Worm (Caenorhabditis elegans) whole organism, L3 larva: ENCODE measurements around the gene F49C5.12.

Source experiments
- ZK546.5 ChIP-seq: sonication (generic microtip); optimal IDR thresholded peaks from 2 replicates; lab custom pipeline; 2017; ENCODE audit warnings: missing biosample characterization, missing genetic modification characterization
- aly-2 ChIP-seq: fragments of 150-350 bp; optimal IDR thresholded peaks from 2 replicates; lab custom pipeline; 2014; ENCODE audit warnings: missing biosample characterization, missing genetic modification characterization
- ceh-82 ChIP-seq: fragments of 150-350 bp; optimal IDR thresholded peaks from 2 replicates; lab custom pipeline; 2014; ENCODE audit warnings: missing biosample characterization, missing genetic modification characterization
- ceh-9 ChIP-seq: sonication (generic microtip); optimal IDR thresholded peaks from 2 replicates; lab custom pipeline; 2018; ENCODE audit warnings: missing biosample characterization, missing genetic modification characterization
- daf-12 ChIP-seq: fragments of 150-350 bp; optimal IDR thresholded peaks from 2 replicates; lab custom pipeline; 2014; ENCODE audit warnings: missing biosample characterization, missing genetic modification reagents, missing genetic modification characterization
- egl-27 ChIP-seq: sonication (generic microtip); optimal IDR thresholded peaks from 4 replicates; lab custom pipeline; 2017; ENCODE audit warnings: missing biosample characterization, missing genetic modification reagents, missing genetic modification characterization
- egl-5 ChIP-seq: fragments of 150-350 bp; optimal IDR thresholded peaks from 2 replicates; lab custom pipeline; 2017; ENCODE audit warnings: missing biosample characterization, missing genetic modification reagents, missing genetic modification characterization, inconsistent platforms
- elt-1 ChIP-seq: fragments of 150-350 bp; optimal IDR thresholded peaks from 2 replicates; lab custom pipeline; 2014; ENCODE audit warnings: missing biosample characterization, missing genetic modification characterization
- elt-2 ChIP-seq: sonication (generic microtip); optimal IDR thresholded peaks from 2 replicates; lab custom pipeline; 2016; ENCODE audit warnings: missing genetic modification reagents, mild to moderate bottlenecking, missing genetic modification characterization, missing compliant biosample characterization
- fkh-10 ChIP-seq: sonication (generic microtip); optimal IDR thresholded peaks from 2 replicates; lab custom pipeline; 2017; ENCODE audit warnings: missing biosample characterization, missing genetic modification reagents, missing genetic modification characterization
- fkh-2 ChIP-seq: fragments of 150-350 bp; optimal IDR thresholded peaks from 2 replicates; lab custom pipeline; 2014; ENCODE audit warnings: missing biosample characterization, missing genetic modification reagents, missing genetic modification characterization
- fos-1 ChIP-seq: fragments of 150-350 bp; optimal IDR thresholded peaks from 2 replicates; lab custom pipeline; 2014; ENCODE audit warnings: missing biosample characterization, missing genetic modification characterization
- hmg-11 ChIP-seq: sonication (generic microtip); optimal IDR thresholded peaks from 2 replicates; lab custom pipeline; 2016; ENCODE audit warnings: missing genetic modification characterization, missing compliant biosample characterization
- lin-15B ChIP-seq: fragments of 150-350 bp; optimal IDR thresholded peaks from 2 replicates; lab custom pipeline; 2014; ENCODE audit warnings: missing biosample characterization, missing genetic modification characterization
- lin-39 ChIP-seq: fragments of 150-350 bp; optimal IDR thresholded peaks from 2 replicates; lab custom pipeline; 2018; ENCODE audit warnings: missing biosample characterization, missing genetic modification reagents, missing genetic modification characterization
- lsy-12 ChIP-seq: sonication (generic microtip); optimal IDR thresholded peaks from 2 replicates; lab custom pipeline; 2016; ENCODE audit warnings: mild to moderate bottlenecking, missing genetic modification characterization, missing compliant biosample characterization
- mdl-1 ChIP-seq: fragments of 150-350 bp; optimal IDR thresholded peaks from 2 replicates; lab custom pipeline; 2014; ENCODE audit warnings: missing biosample characterization, missing genetic modification characterization
- mml-1 ChIP-seq: fragments of 150-350 bp; sonication (generic microtip); optimal IDR thresholded peaks from 3 replicates; lab custom pipeline; 2014; ENCODE audit warnings: missing biosample characterization, missing genetic modification characterization
- nfya-1 ChIP-seq: sonication (generic microtip); optimal IDR thresholded peaks from 2 replicates; lab custom pipeline; 2017; ENCODE audit warnings: missing genetic modification characterization, mild to moderate bottlenecking, missing compliant biosample characterization, antibody characterized with exemption, moderate library complexity; ENCODE audit not compliant: insufficient read depth
- nhr-11 ChIP-seq: fragments of 150-350 bp; optimal IDR thresholded peaks from 2 replicates; lab custom pipeline; 2014; ENCODE audit warnings: missing biosample characterization, missing genetic modification characterization
- nhr-12 ChIP-seq: fragments of 150-350 bp; optimal IDR thresholded peaks from 2 replicates; lab custom pipeline; 2014; ENCODE audit warnings: missing biosample characterization, missing genetic modification characterization
- nhr-23 ChIP-seq: fragments of 150-350 bp; optimal IDR thresholded peaks from 2 replicates; lab custom pipeline; 2014; ENCODE audit warnings: missing biosample characterization, missing genetic modification reagents, missing genetic modification characterization
- nhr-25 ChIP-seq: sonication (generic microtip); optimal IDR thresholded peaks from 2 replicates; lab custom pipeline; 2017; ENCODE audit warnings: missing biosample characterization, missing genetic modification characterization
- nhr-43 ChIP-seq: sonication (generic microtip); optimal IDR thresholded peaks from 2 replicates; lab custom pipeline; 2016; ENCODE audit warnings: mild to moderate bottlenecking, missing genetic modification characterization, missing compliant biosample characterization; ENCODE audit not compliant: poor library complexity, severe bottlenecking
- nhr-67 ChIP-seq: fragments of 150-350 bp; optimal IDR thresholded peaks from 2 replicates; lab custom pipeline; 2014; ENCODE audit warnings: missing biosample characterization, missing genetic modification characterization
- nhr-76 ChIP-seq: fragments of 150-350 bp; sonication (generic microtip); optimal IDR thresholded peaks from 5 replicates; lab custom pipeline; 2014; ENCODE audit warnings: missing biosample characterization, missing genetic modification characterization
- pha-4 ChIP-seq: fragments of 150-350 bp; optimal IDR thresholded peaks from 2 replicates; lab custom pipeline; 2014; ENCODE audit warnings: missing biosample characterization, missing genetic modification reagents, missing genetic modification characterization
- pqm-1 ChIP-seq: fragments of 150-350 bp; optimal IDR thresholded peaks from 2 replicates; lab custom pipeline; 2017; ENCODE audit warnings: missing biosample characterization, missing genetic modification characterization, inconsistent platforms
- sea-2 ChIP-seq: fragments of 150-350 bp; sonication (generic microtip); optimal IDR thresholded peaks from 4 replicates; lab custom pipeline; 2014; ENCODE audit warnings: missing biosample characterization, missing genetic modification reagents, missing genetic modification characterization
- snpc-4 ChIP-seq: fragments of 150-350 bp; optimal IDR thresholded peaks from 2 replicates; lab custom pipeline; 2014; ENCODE audit warnings: missing biosample characterization, missing genetic modification characterization
- tbx-2 ChIP-seq: sonication (generic microtip); optimal IDR thresholded peaks from 2 replicates; lab custom pipeline; 2016; ENCODE audit warnings: mild to moderate bottlenecking, missing genetic modification characterization, missing compliant biosample characterization
- unc-39 ChIP-seq: sonication (generic microtip); optimal IDR thresholded peaks from 4 replicates; lab custom pipeline; 2017; ENCODE audit warnings: missing biosample characterization, missing genetic modification characterization
- unc-62 ChIP-seq: fragments of 150-350 bp; sonication (generic microtip); optimal IDR thresholded peaks from 4 replicates; lab custom pipeline; 2014; ENCODE audit warnings: missing biosample characterization, missing genetic modification reagents, missing genetic modification characterization
- zag-1 ChIP-seq: fragments of 150-350 bp; optimal IDR thresholded peaks from 2 replicates; lab custom pipeline; 2014; ENCODE audit warnings: missing biosample characterization, missing genetic modification characterization

F49C5.12 gene

ce11 chrII:12547547-12547946 lies 12.6 kb downstream of the F49C5.12 start, which contains the start of gene F49C5.16:
F49C5.16 (plus strand) TSS chrII:12547847.
- TF ChIP-seq nhr-25 (no peak), nhr-67 (tag; lab: Kevin White, UChicago) (no peak), elt-2 (no peak), egl-27 (tag; lab: Kevin White, UChicago) (no peak), nhr-23 (tag; lab: Kevin White, UChicago) (no peak), lin-15B (no peak), zag-1 (no peak), snpc-4 (tag; lab: Kevin White, UChicago) (no peak), daf-12 (tag; lab: Kevin White, UChicago) (no peak), nhr-76 (tag; lab: Kevin White, UChicago) (no peak), unc-39 (tag; lab: Kevin White, UChicago) (no peak), nhr-12 (tag; lab: Kevin White, UChicago) (no peak)

ce11 chrII:12546413-12546812 lies 13.7 kb downstream of the F49C5.12 start, which contains the start of the genes F49C5.5 and F49C5.10:
F49C5.5 (minus strand) TSS chrII:12546513.
F49C5.10 (plus strand) TSS chrII:12546756.
- TF ChIP-seq lin-39 (tag; lab: Kevin White, UChicago) = no peak
- TF ChIP-seq nhr-11 (tag; lab: Kevin White, UChicago) = no peak
- TF ChIP-seq nhr-25 = no peak
- no peak for TF ChIP-seq fos-1 (tag; lab: Kevin White, UChicago)
- no peak for TF ChIP-seq sea-2 (GFP tag; lab: Kevin White, UChicago)
- TF ChIP-seq elt-2 = no peak
- no peak for TF ChIP-seq nhr-76 (tag; lab: Kevin White, UChicago)
- TF ChIP-seq nfya-1 (tag; lab: Kevin White, UChicago) = no peak
- TF ChIP-seq snpc-4 (tag; lab: Kevin White, UChicago) = no peak
- TF ChIP-seq aly-2 (tag; lab: Kevin White, UChicago) = no peak
- no peak for TF ChIP-seq ceh-82
- no peak for TF ChIP-seq elt-1 (tag; lab: Kevin White, UChicago)
- TF ChIP-seq fkh-10 (GFP tag; lab: Kevin White, UChicago) = no peak
- TF ChIP-seq fkh-2 = no peak
- TF ChIP-seq mml-1 = no peak
- TF ChIP-seq pha-4 (tag; lab: Kevin White, UChicago) = no peak
- no peak for TF ChIP-seq egl-5
- TF ChIP-seq tbx-2 (tag; lab: Kevin White, UChicago) = no peak
- no peak for TF ChIP-seq nhr-12 (tag; lab: Kevin White, UChicago)
- TF ChIP-seq unc-62 (GFP tag; lab: Kevin White, UChicago) = no peak
- TF ChIP-seq, all 47 proteins: peak for 0

DNA sequence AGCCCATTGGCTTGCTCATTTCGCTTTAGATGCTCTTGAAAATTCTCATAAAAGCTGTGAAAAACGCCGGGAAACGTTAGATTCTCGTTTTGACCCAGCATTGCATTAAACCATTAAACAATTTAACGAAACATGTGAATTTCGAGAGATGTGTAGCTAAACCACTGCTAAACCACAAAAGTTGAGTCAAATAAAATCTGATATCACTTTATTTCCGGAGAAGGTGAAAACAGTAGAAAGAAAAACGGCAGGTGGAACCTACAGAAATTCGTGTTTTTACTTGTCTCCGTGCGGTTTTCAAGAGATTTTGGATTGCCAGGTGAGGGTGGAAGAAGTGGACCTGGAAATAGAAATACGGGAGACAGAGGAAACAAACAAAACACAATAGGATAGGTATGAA lies 15.6 kb downstream of the F49C5.12 start, which contains the start of gene F49C5.9:
Gene F49C5.9 (minus strand): TSS at position 101 of the 400 bp plus-strand sequence.
- TF ChIP-seq sea-2 (GFP tag; lab: Kevin White, UChicago) (no peak), hmg-11 (tag; lab: Kevin White, UChicago) (no peak), pqm-1 (tag; lab: Kevin White, UChicago) (no peak), pha-4 (tag; lab: Kevin White, UChicago) (no peak), nhr-43 (tag; lab: Kevin White, UChicago) (no peak), ZK546.5 (tag; lab: Kevin White, UChicago) (no peak), nhr-23 (tag; lab: Kevin White, UChicago) (no peak), egl-5 (no peak), lin-39 (tag; lab: Kevin White, UChicago) (no peak), ceh-9 (tag; lab: Kevin White, UChicago) (no peak), unc-62 (GFP tag; lab: Kevin White, UChicago) (no peak), lsy-12 (tag; lab: Kevin White, UChicago) (no peak), mdl-1 (tag; lab: Kevin White, UChicago) (no peak)
- TF ChIP-seq, all 47 proteins: peak for 0

DNA sequence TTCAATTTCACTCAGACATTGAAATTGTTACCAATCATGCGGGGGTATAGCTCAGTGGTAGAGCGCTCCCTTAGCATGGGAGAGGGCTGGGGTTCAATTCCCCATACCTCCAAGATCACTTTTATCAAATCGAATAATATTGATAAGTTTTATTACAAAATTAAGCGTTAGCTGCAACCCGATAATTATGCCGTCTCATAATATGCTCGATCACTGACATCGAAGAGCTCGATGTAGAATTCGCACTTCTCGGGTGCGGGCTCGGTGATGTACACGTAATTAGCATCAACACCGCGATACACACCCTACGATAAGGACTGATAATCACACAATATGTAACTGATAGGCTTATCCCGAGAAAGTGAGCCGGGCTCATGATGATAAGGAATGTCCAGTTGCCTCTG lies 17.5 kb downstream of the F49C5.12 start:
- TF ChIP-seq tbx-2 (tag; lab: Kevin White, UChicago) (no peak), elt-2 (peak; percentile 58)

DNA sequence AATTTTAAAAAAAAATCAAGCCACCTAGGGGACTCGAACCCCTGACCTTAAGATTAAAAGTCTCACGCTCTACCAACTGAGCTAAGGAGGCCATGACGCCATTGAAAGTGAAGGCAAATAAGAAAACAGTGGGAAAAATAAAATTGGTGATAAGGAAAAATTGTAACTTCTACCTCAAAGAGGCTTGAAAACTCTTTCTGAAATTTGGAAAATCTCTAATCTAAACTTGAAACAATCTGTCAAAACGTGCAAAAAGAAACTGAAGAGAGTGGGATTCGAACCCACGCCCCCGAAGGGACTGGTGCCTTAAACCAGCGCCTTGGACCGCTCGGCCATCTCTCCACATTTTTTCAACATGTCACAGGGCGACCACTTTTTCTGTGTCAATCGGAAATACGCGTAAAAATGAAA lies 18.4 kb downstream of the F49C5.12 start:
- peak; percentile 38 for TF ChIP-seq lsy-12 (tag; lab: Kevin White, UChicago)
- TF ChIP-seq nfya-1 (tag; lab: Kevin White, UChicago) = peak; percentile 23
- TF ChIP-seq elt-2 = peak; percentile 46
- TF ChIP-seq nhr-43 (tag; lab: Kevin White, UChicago) = peak; percentile 24
